Fruit fly (Drosophila melanogaster) whole organism, prepupa: Measurements from ENCODE around the gene CG9316.
A peak's percentile ranks its signal among the peaks of the same experiment; 100 is the strongest.

Experiments used
- Blimp-1 ChIP-seq: fragments of 200-800 bp; sonication (Bioruptor generic); optimal IDR thresholded peaks from 3 replicates; lab custom pipeline; 2017; ENCODE audit warnings: missing biosample characterization, missing genetic modification characterization, mild to moderate bottlenecking, moderate library complexity, missing genetic modification reagents
- CG16779 ChIP-seq: fragments of 200-800 bp; sonication (Bioruptor generic); optimal IDR thresholded peaks from 3 replicates; lab custom pipeline; 2017; ENCODE audit warnings: missing biosample characterization, mild to moderate bottlenecking, missing genetic modification characterization
- CG4318 ChIP-seq: fragments of 200-800 bp; sonication (Bioruptor generic); optimal IDR thresholded peaks from 3 replicates; lab custom pipeline; 2017; ENCODE audit warnings: missing biosample characterization, mild to moderate bottlenecking, missing genetic modification characterization
- CG6854 ChIP-seq: fragments of 200-800 bp; sonication (Bioruptor generic); optimal IDR thresholded peaks from 2 replicates; lab custom pipeline; 2017; ENCODE audit warnings: missing biosample characterization, mild to moderate bottlenecking, missing genetic modification characterization
- Gug ChIP-seq: fragments of 200-800 bp; sonication (Bioruptor generic); IDR thresholded peaks from 2 replicates; pipeline ENCODE4 v1.3.6; 2022; ENCODE audit warnings: missing biosample characterization, missing genetic modification characterization
- Hr39 ChIP-seq: fragments of 200-800 bp; sonication (Bioruptor generic); optimal IDR thresholded peaks from 2 replicates; lab custom pipeline; 2016; ENCODE audit warnings: missing biosample characterization, missing genetic modification characterization
- OdsH ChIP-seq: fragments of 200-800 bp; sonication (Bioruptor generic); optimal IDR thresholded peaks from 3 replicates; lab custom pipeline; 2016; ENCODE audit warnings: missing biosample characterization, missing genetic modification characterization
- Smox ChIP-seq: fragments of 200-800 bp; sonication (Bioruptor generic); optimal IDR thresholded peaks from 3 replicates; lab custom pipeline; 2016; ENCODE audit warnings: missing biosample characterization, missing genetic modification characterization
- Sox15 ChIP-seq: fragments of 200-800 bp; sonication (Bioruptor generic); optimal IDR thresholded peaks from 3 replicates; lab custom pipeline; 2016; ENCODE audit warnings: missing biosample characterization, missing genetic modification characterization
- fd59A ChIP-seq: fragments of 200-800 bp; sonication (Bioruptor generic); optimal IDR thresholded peaks from 2 replicates; lab custom pipeline; 2017; ENCODE audit warnings: missing biosample characterization, mild to moderate bottlenecking, missing genetic modification characterization, missing genetic modification reagents
- fkh ChIP-seq: fragments of 200-800 bp; sonication (Bioruptor generic); optimal IDR thresholded peaks from 3 replicates; lab custom pipeline; 2017; ENCODE audit warnings: missing biosample characterization, mild to moderate bottlenecking, missing genetic modification characterization, moderate library complexity
- svp ChIP-seq: fragments of 200-800 bp; sonication (Bioruptor generic); peaks from one replicate; lab custom pipeline; 2016; ENCODE audit warnings: missing biosample characterization, missing genetic modification characterization

DNA sequence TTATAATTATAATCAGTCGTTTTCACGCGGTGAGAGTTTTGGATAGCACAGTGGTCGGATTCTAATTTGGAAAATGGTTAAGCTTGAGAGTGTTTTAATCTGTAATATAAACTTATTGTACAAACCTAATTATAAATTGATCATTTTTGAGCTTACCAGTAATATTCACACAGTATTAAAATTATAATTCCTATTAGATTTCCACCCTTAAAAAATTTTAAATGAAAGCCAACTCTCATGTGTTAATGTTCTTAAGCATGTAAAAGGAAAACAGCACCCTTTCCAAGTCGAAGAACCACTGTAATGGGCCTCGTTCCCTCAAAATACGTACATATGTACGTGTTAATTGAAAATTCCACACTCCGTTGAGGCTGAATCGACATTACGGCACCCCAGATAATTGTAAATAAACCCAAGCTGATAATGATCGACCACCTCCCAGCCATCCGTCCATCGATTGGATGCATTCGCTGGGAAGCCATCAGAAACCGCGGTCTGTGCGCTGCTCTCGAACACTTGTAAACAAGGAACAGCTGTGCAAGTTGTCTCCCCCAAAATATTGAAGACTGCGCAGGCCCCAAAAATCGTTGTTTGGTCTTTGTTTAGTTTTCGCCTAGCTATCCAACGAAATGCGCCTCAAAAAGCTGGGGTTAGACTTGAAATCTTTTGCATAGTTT lies 33.6 kb upstream of the CG9316 start:
- no peak for TF ChIP-seq CG16779 (tag; lab: Kevin White, UChicago)
- TF ChIP-seq Sox15 (GFP tag; lab: Kevin White, UChicago), result peak; percentile 29
- no peak for TF ChIP-seq fd59A (GFP tag; lab: Kevin White, UChicago)
- peak; percentile 73 for TF ChIP-seq Hr39 (GFP tag; lab: Kevin White, UChicago)
- peak; percentile 43 for TF ChIP-seq fkh (GFP tag; lab: Kevin White, UChicago)
- no peak for TF ChIP-seq CG6854 (GFP tag; lab: Kevin White, UChicago)
- TF ChIP-seq OdsH (GFP tag; lab: Kevin White, UChicago), result peak; percentile 28
- peak; percentile 69 for TF ChIP-seq Smox (GFP tag; lab: Kevin White, UChicago)
- peak; percentile 7 for TF ChIP-seq CG4318 (GFP tag; lab: Kevin White, UChicago)
- TF ChIP-seq Gug, result peak; percentile 41
- peak; percentile 96 for TF ChIP-seq svp (GFP tag; lab: Kevin White, UChicago)
- TF ChIP-seq Blimp-1, result peak; percentile 39
